Worm (Caenorhabditis elegans): ENCODE data around the gene F18A11.5.

DNA sequence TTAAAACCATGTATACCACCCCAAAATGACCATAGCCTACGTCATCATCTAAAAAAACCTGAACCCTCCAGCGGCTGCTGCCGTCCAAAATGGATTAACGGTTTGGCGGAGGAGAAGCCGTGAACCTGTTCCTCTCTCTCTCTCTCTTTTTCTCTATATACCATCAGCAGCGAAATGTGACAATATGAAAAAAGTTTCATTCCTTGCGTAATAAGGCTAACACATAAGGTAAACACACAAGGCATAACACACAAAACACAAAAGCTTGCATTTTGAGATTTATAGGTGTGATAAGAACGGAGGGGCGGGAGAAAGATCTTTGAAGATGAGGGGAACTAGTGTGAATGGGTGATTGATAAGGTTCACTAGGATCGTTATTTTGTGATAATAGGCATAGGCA, 52.8 kb downstream of the F18A11.5 start:
- no peak for TF ChIP-seq dao-5 (tag; optimal IDR thresholded peaks at IDR 0.05)
- no peak for TF ChIP-seq him-1 (tag; optimal IDR thresholded peaks at IDR 0.05)

Measured in whole organism, L4/young adult.